Fruit fly (Drosophila melanogaster): ENCODE measurements around the gene Edem2.

Edem2 gene

DNA sequence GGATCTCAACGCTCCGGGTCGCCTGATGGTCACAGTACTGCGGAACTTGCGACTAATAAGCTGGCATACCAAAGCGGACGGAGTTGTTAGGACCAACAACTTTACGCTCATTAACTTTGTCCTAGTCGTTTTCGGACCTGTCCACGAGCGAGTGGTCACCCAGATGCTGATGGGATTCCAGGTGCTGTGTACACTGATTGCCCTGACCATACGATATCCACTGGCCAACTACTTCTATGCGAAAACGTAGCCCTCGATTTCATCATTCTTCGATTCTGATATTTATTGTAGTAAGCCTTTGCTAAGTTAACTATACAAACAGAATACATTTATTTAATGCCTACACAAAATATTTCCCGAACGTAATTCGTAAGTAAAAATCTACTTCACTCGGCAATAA, 8.9 kb upstream of the Edem2 start, which contains the start of gene Rsph1:
Gene Rsph1 (plus strand): TSS at position 301 of the 400 bp plus-strand sequence.
- no peak for TF ChIP-seq CG13296 (GFP tag; optimal IDR thresholded peaks at IDR 0.05)
- peak; percentile 20 for TF ChIP-seq Med (GFP tag)

DNA sequence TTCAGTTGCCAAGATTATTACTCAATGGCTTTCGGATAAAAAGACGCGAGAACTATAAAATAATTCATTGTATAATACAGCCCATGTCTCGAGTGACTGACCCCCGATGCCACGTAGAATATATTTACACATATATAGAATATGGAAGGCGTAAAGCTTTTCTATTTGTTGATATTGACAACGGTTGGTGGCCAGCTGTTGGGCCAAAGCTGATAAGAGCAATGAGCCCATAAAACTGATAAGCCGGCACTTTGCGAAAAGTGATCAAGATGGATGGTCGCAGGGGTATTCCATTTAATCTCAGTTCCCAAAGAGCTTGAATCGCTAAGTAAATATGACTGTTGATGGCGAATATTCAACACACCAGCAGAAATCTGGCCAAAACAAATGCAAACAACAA, 1.5 kb upstream of the Edem2 start:
- TF ChIP-seq HmgZ (tag; optimal IDR thresholded peaks at IDR 0.05) = peak; percentile 9
- peak; percentile 90 for TF ChIP-seq lab (GFP tag; optimal IDR thresholded peaks at IDR 0.05)
- peak; percentile 17 for TF ChIP-seq BtbVII (GFP tag; optimal IDR thresholded peaks at IDR 0.05)
- peak; percentile 2 for TF ChIP-seq lbe (GFP tag; optimal IDR thresholded peaks at IDR 0.05)
- TF ChIP-seq CG34376 (GFP tag; optimal IDR thresholded peaks at IDR 0.05) = peak; percentile 91
- no peak for TF ChIP-seq CG6791 (GFP tag; IDR thresholded peaks at IDR 0.05; ENCODE audit: partially characterized antibody)
- TF ChIP-seq CrebB (tag; optimal IDR thresholded peaks at IDR 0.05) = peak; percentile 27
- peak; percentile 11 for TF ChIP-seq sens (GFP tag)
- TF ChIP-seq exex (tag; optimal IDR thresholded peaks at IDR 0.05) = peak; percentile 87
- peak in 1 of 2 experiments; percentile 86 for TF ChIP-seq Pdp1 (GFP tag; optimal IDR thresholded peaks at IDR 0.05)
- TF ChIP-seq ssp (GFP tag; IDR thresholded peaks at IDR 0.05) = no peak
- no peak for TF ChIP-seq HLH4C (GFP tag; IDR thresholded peaks at IDR 0.05; ENCODE audit: partially characterized antibody)
- TF ChIP-seq Fer1 (GFP tag; optimal IDR thresholded peaks at IDR 0.05) = peak; percentile 25
- TF ChIP-seq rib (GFP tag; IDR thresholded peaks at IDR 0.05) = peak; percentile 76; the same call in 1 of the 2 replicates
- TF ChIP-seq eve (GFP tag; optimal IDR thresholded peaks at IDR 0.05) = no peak
- TF ChIP-seq Med (GFP tag) = peak; percentile 62
- peak; percentile 59 for TF ChIP-seq CG10543 (GFP tag; optimal IDR thresholded peaks at IDR 0.05)
- peak; percentile 12 for TF ChIP-seq CG7987 (GFP tag; optimal IDR thresholded peaks at IDR 0.05)
- peak; percentile 32 for TF ChIP-seq MTF-1 (GFP tag; optimal IDR thresholded peaks at IDR 0.05; ENCODE audit: borderline replicate concordance)
- peak; percentile 32 for TF ChIP-seq Hmr (GFP tag; optimal IDR thresholded peaks at IDR 0.05)
- no peak for TF ChIP-seq ab (GFP tag; optimal IDR thresholded peaks at IDR 0.05)
- no peak for TF ChIP-seq CG6175 (GFP tag; IDR thresholded peaks at IDR 0.05)
- peak; percentile 89 for TF ChIP-seq sug (tag; optimal IDR thresholded peaks at IDR 0.05)
- no peak for TF ChIP-seq CG42726 (GFP tag; IDR thresholded peaks at IDR 0.05; ENCODE audit: partially characterized antibody)
- peak in 1 of 2 experiments; percentile 34 for TF ChIP-seq crp (GFP tag; optimal IDR thresholded peaks at IDR 0.05)
- peak; percentile 10 for TF ChIP-seq Hand (GFP tag; optimal IDR thresholded peaks at IDR 0.05)
- no peak for TF ChIP-seq CG9215 (GFP tag; IDR thresholded peaks at IDR 0.05)
- TF ChIP-seq Dbx (GFP tag; IDR thresholded peaks at IDR 0.05) = 0 out of 3 replicates have a peak, but pooled peaks have one; percentile 37
- 0 out of 3 replicates have a peak, but pooled peaks have one; percentile 10 for TF ChIP-seq so (GFP tag; IDR thresholded peaks at IDR 0.05)
- peak; percentile 43; the same call in 1 of the 2 replicates for TF ChIP-seq Atf6 (GFP tag; IDR thresholded peaks at IDR 0.05)
- no peak for TF ChIP-seq Dp (GFP tag; optimal IDR thresholded peaks at IDR 0.05)
- TF ChIP-seq pzg (GFP tag; optimal IDR thresholded peaks at IDR 0.05) = no peak

DNA sequence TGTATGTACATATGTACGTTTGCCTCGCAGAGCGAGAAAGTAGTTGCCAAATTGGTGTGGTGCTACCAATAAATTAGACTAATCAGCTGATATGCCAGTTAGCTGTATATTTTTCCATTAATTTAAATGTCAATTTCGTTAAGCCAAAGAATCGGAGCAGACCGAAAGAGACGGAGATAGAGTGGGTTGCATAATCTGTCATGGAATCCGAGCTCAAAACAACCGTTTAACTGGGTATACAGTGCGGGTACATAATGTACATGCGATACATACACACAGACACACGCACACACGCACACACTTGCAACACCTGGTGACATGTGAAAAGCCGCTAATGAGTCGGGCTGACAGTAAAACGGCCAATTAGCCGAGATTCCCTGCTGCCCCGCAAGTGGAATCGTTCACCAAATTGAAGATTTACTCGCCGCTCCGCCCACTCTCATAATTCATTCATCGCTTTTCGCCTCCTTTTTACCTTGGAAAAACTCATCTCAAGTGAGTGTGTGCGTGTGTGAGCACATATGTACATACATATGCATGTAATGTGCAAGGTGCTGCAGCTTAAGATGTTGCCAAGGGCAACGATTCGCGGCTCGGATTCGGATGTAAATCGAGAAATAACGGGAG, 836 bp upstream of the Edem2 start:
- TF ChIP-seq Rfx (GFP tag; IDR thresholded peaks at IDR 0.05) (0 out of 2 replicates have a peak, but pooled peaks have one; percentile 18), cg (GFP tag; optimal IDR thresholded peaks at IDR 0.05) (peak; percentile 90), CG15601 (tag; optimal IDR thresholded peaks at IDR 0.05) (no peak), D (optimal IDR thresholded peaks at IDR 0.05) (peak; percentile 37), D (GFP tag; optimal IDR thresholded peaks at IDR 0.05) (no peak), CG32767 (GFP tag; IDR thresholded peaks at IDR 0.05) (peak; percentile 34; the same call in 1 of the 2 replicates), Hey (tag; optimal IDR thresholded peaks at IDR 0.05) (no peak), Mrtf (GFP tag; IDR thresholded peaks at IDR 0.05) (no peak), CG7372 (GFP tag; IDR thresholded peaks at IDR 0.05) (0 out of 2 replicates have a peak, but pooled peaks have one; percentile 15), CG7839 (tag; optimal IDR thresholded peaks at IDR 0.05) (no peak), run (tag; optimal IDR thresholded peaks at IDR 0.05) (no peak), CG34422 (GFP tag; IDR thresholded peaks at IDR 0.05) (0 out of 3 replicates have a peak, but pooled peaks have one; percentile 45), CG8478 (optimal IDR thresholded peaks at IDR 0.05) (peak; percentile 79), Chrac-16 (GFP tag; optimal IDR thresholded peaks at IDR 0.05) (no peak), tll (GFP tag; optimal IDR thresholded peaks at IDR 0.05) (no peak)
